Fruit fly (Drosophila melanogaster) whole organism, embryonic: ENCODE data around the gene CG31548.

Experiments
- CoRest ChIP-seq: fragments of 200-800 bp; sonication (Bioruptor generic); optimal IDR thresholded peaks from 3 replicates; lab custom pipeline; 2018; ENCODE audit warnings: missing biosample characterization, mild to moderate bottlenecking, missing genetic modification characterization, moderate library complexity
- Myb ChIP-seq: fragments of 200-800 bp; sonication (Bioruptor generic); optimal IDR thresholded peaks from 2 replicates; lab custom pipeline; 2016; ENCODE audit warnings: missing biosample characterization, missing genetic modification characterization

DNA sequence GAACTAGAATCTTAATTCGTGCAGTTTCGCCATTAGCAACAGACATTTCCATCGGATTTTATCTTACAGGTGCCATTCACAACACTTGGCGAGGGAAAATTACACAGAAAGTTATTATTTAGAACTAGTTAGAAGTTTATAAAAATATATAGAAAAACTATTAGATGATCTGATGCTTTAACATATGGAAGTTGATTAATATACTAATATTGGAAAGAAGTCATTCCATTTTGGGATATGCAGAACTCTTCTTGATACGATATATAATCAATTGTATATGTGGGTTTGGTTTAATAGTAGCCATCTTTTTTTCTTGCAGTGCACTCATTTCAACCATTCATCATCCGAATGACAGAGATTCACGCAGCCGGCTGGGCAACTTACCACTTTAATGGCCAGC lies 45.6 kb upstream of the CG31548 start:
- TF ChIP-seq CoRest (tag; lab: Kevin White, UChicago), result no peak
- TF ChIP-seq Myb (GFP tag; lab: Kevin White, UChicago), result no peak
